Worm (Caenorhabditis elegans): ENCODE results near the gene srh-289.

DNA sequence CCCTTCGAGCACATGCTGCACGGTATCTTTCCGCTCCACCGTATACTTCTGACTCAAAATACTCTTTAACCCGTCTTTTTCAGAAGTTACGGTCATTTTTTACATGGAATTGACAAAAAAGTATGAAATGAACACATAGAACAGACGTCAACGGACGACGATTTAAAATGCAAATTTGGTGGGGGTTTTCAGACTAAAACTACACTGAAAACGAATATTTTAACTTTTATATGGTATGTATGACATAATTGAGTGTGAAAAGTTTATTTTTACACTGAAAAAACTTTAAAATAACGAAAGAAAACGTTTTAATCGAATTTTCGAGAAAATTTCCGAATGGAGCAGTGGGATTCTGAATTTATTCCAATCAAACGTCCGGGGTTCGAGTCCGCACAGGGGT lies 46.9 kb downstream of the srh-289 start, which contains the start of gene twk-36:
- TF ChIP-seq ama-1 (optimal IDR thresholded peaks at IDR 0.05) (no peak), elt-1 (tag; optimal IDR thresholded peaks at IDR 0.05) (no peak), nhr-6 (tag; optimal IDR thresholded peaks at IDR 0.05) (no peak), zag-1 (tag; optimal IDR thresholded peaks at IDR 0.05) (no peak), dmd-4 (tag; optimal IDR thresholded peaks at IDR 0.05) (no peak), unc-62 (GFP tag; optimal IDR thresholded peaks at IDR 0.05) (no peak), sem-4 (tag; optimal IDR thresholded peaks at IDR 0.05) (no peak), lin-13 (GFP tag; optimal IDR thresholded peaks at IDR 0.05) (no peak), fos-1 (tag; optimal IDR thresholded peaks at IDR 0.05) (no peak), nhr-237 (tag; optimal IDR thresholded peaks at IDR 0.05) (no peak), lsy-2 (tag; optimal IDR thresholded peaks at IDR 0.05) (no peak), ztf-11 (tag; optimal IDR thresholded peaks at IDR 0.05) (no peak), skn-1 (tag; optimal IDR thresholded peaks at IDR 0.05) (no peak)
